Fruit fly (Drosophila melanogaster): ENCODE data around the gene spd-2.
A peak's percentile ranks its signal among the peaks of the same experiment; 100 is the strongest.

The spd-2 gene

DNA sequence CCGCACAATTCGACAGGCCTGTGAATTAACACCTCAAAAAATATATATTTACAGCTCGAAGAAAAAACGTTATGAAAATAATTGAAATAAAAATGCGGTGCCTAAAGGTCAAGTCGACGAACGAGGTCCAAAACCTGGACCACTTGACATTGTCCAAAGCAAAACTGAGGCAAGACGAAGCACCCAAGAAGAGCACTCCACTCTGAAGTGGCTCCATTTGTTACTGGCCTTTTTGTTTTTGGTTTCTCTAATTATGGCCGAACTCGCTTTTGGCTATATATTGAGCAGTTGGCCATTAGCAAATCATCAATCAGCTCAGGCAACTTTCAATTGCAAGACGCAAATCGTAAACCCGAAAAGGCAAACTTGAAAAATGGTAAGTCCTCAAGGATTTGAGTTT lies 38.3 kb downstream of the spd-2 start, which contains the start of gene CG4229:
Gene CG4229 (plus strand): TSS at position 301 of the 400 bp plus-strand sequence.
- no peak for TF ChIP-seq CG10348 (GFP tag; IDR thresholded peaks at IDR 0.05)
- no peak for TF ChIP-seq Pif1A (GFP tag; optimal IDR thresholded peaks at IDR 0.05)
- TF ChIP-seq Ets98B (GFP tag; IDR thresholded peaks at IDR 0.05): no peak
- TF ChIP-seq CG14655 (GFP tag; optimal IDR thresholded peaks at IDR 0.05): no peak
- no peak for TF ChIP-seq CG13204 (GFP tag; optimal IDR thresholded peaks at IDR 0.05)
- no peak for TF ChIP-seq CG32121 (GFP tag; IDR thresholded peaks at IDR 0.05)
- no peak for TF ChIP-seq EcR (GFP tag; optimal IDR thresholded peaks at IDR 0.05)

DNA sequence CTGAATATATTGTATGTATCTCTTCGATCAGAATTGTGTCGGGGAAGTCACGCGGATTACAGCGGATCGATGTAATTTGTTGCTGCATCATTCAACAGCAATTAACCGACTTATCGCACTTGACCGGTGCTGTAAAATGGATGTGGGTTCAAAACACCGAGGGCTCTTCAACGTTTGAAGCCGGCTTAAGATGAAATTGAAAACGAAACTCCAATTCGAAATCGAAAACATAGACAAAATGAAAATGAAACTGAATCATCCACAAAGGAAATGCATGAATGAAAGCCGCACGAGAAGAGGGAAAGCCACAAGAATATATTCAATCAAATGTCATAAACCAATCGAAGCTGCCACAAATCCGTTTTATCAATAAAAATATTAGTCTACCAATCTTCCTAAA lies 48.7 kb downstream of the spd-2 start:
- TF ChIP-seq Pif1A (GFP tag; optimal IDR thresholded peaks at IDR 0.05) (no peak), fd96Ca (GFP tag; IDR thresholded peaks at IDR 0.05) (no peak), CG34367 (tag; optimal IDR thresholded peaks at IDR 0.05) (no peak), Pif1B (GFP tag; optimal IDR thresholded peaks at IDR 0.05) (no peak), CG8301 (tag; optimal IDR thresholded peaks at IDR 0.05) (no peak), CG14655 (GFP tag; optimal IDR thresholded peaks at IDR 0.05) (no peak), CG15710 (tag; optimal IDR thresholded peaks at IDR 0.05) (no peak), D1 (tag; optimal IDR thresholded peaks at IDR 0.05) (no peak), CG17806 (tag; optimal IDR thresholded peaks at IDR 0.05) (no peak), Snoo (tag; optimal IDR thresholded peaks at IDR 0.05) (no peak), rn (GFP tag; IDR thresholded peaks at IDR 0.05) (no peak), CG4496 (GFP tag; IDR thresholded peaks at IDR 0.05) (no peak), CG12605 (GFP tag; IDR thresholded peaks at IDR 0.05) (no peak), CG32121 (GFP tag; IDR thresholded peaks at IDR 0.05) (no peak), EcR (GFP tag; optimal IDR thresholded peaks at IDR 0.05) (no peak), gl (tag; optimal IDR thresholded peaks at IDR 0.05) (no peak), Ets98B (GFP tag; IDR thresholded peaks at IDR 0.05) (no peak), CG10348 (GFP tag; IDR thresholded peaks at IDR 0.05) (no peak)

DNA sequence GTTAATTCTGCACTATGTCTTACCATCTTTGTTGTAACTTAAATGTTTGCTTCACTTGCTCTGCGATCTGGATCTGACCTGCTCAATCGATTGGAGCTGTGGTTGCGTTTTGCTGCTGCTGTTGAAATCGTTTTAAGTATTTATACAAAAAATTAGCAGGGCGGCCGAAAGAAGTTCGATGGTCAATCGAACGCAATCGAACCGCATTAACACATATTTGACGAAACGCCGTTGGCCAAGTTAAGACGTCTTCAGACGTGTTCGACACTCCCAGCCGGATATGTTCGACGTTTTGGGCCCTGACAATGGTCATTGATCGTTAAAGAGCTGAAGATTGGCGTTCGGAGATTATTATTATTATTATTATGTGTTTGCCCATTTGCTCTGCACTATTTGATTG lies 49.3 kb downstream of the spd-2 start, which contains the start of gene CG13033:
Gene CG13033 (minus strand): TSS at position 118 of the 400 bp plus-strand sequence.
- TF ChIP-seq Snoo (tag; optimal IDR thresholded peaks at IDR 0.05) (no peak), Pif1A (GFP tag; optimal IDR thresholded peaks at IDR 0.05) (no peak), Pif1B (GFP tag; optimal IDR thresholded peaks at IDR 0.05) (no peak), CG15710 (tag; optimal IDR thresholded peaks at IDR 0.05) (no peak), CG12605 (GFP tag; IDR thresholded peaks at IDR 0.05) (no peak), CG4496 (GFP tag; IDR thresholded peaks at IDR 0.05) (no peak), CG14655 (GFP tag; optimal IDR thresholded peaks at IDR 0.05) (no peak)

DNA sequence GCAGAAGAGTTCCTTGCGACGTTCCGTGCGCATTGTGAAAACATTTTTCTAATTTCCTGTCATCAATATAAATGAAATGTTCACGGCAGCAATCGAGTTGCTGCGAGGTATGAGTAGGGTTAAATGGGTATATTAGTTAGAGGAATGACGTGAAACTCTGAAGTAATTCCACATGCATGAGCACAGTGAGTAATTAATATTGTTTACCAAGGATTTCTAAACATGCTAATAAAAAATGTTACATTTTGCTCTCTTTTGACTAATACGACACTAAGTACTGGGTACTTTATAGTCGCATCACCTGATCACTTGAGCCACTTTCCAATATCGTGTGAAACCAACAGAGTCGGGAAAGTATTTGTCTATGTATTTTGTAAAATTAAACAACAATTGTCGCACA lies 50.6 kb downstream of the spd-2 start:
- TF ChIP-seq CG15710 (tag; optimal IDR thresholded peaks at IDR 0.05): no peak
- no peak for TF ChIP-seq Snoo (tag; optimal IDR thresholded peaks at IDR 0.05)
- no peak for TF ChIP-seq CG14655 (GFP tag; optimal IDR thresholded peaks at IDR 0.05)
- no peak for TF ChIP-seq CG8301 (tag; optimal IDR thresholded peaks at IDR 0.05)
- no peak for TF ChIP-seq fd96Ca (GFP tag; IDR thresholded peaks at IDR 0.05)
- no peak for TF ChIP-seq CG4496 (GFP tag; IDR thresholded peaks at IDR 0.05)

DNA sequence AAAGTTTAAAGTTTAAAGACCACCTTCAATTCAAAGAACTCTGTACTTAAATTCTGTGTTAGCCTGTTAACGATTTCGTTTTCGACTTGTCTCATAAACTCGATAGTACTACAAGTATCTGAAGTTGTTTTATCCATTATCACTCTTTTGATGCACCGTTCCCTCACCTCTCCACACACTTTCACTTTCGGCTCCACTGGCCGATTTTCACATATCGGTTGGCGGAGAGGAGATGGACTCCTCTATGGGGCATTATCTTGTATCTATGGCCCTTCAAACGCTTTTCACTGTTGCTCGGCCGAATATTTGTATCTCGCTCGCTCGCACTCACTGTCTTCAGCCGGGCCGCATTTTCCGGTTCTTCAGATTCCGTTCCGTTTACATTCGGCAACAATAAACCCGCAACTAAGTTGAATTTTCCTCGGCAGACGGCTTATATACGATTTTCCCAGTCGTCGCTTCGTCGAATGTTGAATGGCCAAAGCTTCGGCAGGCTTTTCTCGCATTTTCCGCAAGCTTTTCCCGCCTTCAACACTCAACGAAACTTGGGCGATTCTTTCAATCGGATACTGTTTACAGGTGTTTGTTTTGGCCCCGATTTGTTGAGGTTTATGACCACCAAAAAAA lies 51.7 kb downstream of the spd-2 start, which contains the start of gene CG43373:
Gene CG43373 (minus strand): TSS at position 373 of the 627 bp plus-strand sequence.
- TF ChIP-seq fd96Ca (GFP tag; IDR thresholded peaks at IDR 0.05) (0 out of 3 replicates have a peak, but pooled peaks have one; percentile 17), CG12605 (GFP tag; IDR thresholded peaks at IDR 0.05) (no peak)

Data from whole organism, pupa.